Worm (Caenorhabditis elegans) whole organism, L3 larva: ENCODE measurements around the gene K07C11.7.

Experiments used
- ama-1 ChIP-seq: fragments of 150-350 bp; optimal IDR thresholded peaks from 2 replicates; lab custom pipeline; 2018
- nhr-12 ChIP-seq: fragments of 150-350 bp; optimal IDR thresholded peaks from 2 replicates; lab custom pipeline; 2014; ENCODE audit warnings: missing biosample characterization, missing genetic modification characterization
- nhr-237 ChIP-seq: fragments of 150-350 bp; optimal IDR thresholded peaks from 2 replicates; lab custom pipeline; 2014; ENCODE audit warnings: missing biosample characterization, missing genetic modification characterization

DNA sequence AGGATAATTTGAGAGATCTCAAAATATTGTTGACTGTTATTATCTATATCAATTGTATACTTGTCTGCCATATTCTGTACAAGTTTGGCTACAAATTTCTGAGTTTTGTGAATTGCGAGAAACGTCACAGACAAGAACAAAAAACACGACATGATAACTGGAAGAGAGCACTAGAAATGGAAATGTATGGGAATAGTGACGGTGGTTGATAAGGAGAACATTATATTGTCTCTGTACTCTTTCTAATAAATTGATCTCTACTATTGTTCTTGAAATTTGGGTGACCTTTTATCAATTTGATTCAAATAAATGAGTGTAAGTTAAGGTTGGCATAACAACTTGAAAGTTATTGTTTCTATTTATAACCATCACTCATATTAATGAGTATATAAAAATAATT, 952 bp downstream of the K07C11.7 start:
- TF ChIP-seq nhr-237 (no peak), nhr-12 (tag; lab: Kevin White, UChicago) (no peak), ama-1 (lab: Kevin White, UChicago) (no peak)
